Worm (Caenorhabditis elegans) whole organism, young adult: Measurements from ENCODE around the gene Y82E9BR.3.

Source experiments
- F55B11.4 ChIP-seq: sonication (generic microtip); optimal IDR thresholded peaks from 2 replicates; lab custom pipeline; 2016; ENCODE audit warnings: missing compliant biosample characterization, missing genetic modification characterization, borderline replicate concordance; ENCODE audit not compliant: insufficient read depth
- bed-1 ChIP-seq: fragments of 200-800 bp; sonication (Bioruptor generic); IDR thresholded peaks from 2 replicates; pipeline ENCODE4 v1.3.6; 2022; ENCODE audit warnings: missing genetic modification reagents, missing genetic modification characterization, missing compliant biosample characterization
- snpc-4 ChIP-seq, 5 experiments: fragments of 150-350 bp in 1 of 5; sonication (generic microtip) in 4 of 5; optimal IDR thresholded peaks; 2 replicates each; lab custom pipeline; 2014 to 2018; ENCODE audit warnings: missing genetic modification characterization in 5 of 5, missing biosample characterization in 3 of 5, antibody characterized with exemption in 2 of 5, mild to moderate bottlenecking in 2 of 5, missing compliant biosample characterization in 2 of 5, missing genotype in 2 of 5, moderate library complexity in 2 of 5, missing genetic modification reagents in 1 of 5
- unc-62 ChIP-seq: fragments of 150-350 bp; optimal IDR thresholded peaks from 2 replicates; lab custom pipeline; 2014; ENCODE audit warnings: missing biosample characterization, missing genetic modification reagents, missing genetic modification characterization
- ztf-26 ChIP-seq: sonication (generic microtip); optimal IDR thresholded peaks from 2 replicates; lab custom pipeline; 2017; ENCODE audit warnings: missing genetic modification characterization, missing compliant biosample characterization

ce11 chrIII:1392763-1393162 is 26.2 kb upstream of the Y82E9BR.3 start:
- no peak for TF ChIP-seq unc-62
- no peak for TF ChIP-seq ztf-26 (tag; lab: Kevin White, UChicago)
- TF ChIP-seq snpc-4 (GFP tag; optimal IDR thresholded peaks at IDR 0.05; lab: Kevin White, UChicago), result no peak
- TF ChIP-seq snpc-4 (tag; optimal IDR thresholded peaks at IDR 0.05; lab: Kevin White, UChicago), result no peak
- no peak for TF ChIP-seq bed-1
- TF ChIP-seq F55B11.4 (tag; lab: Kevin White, UChicago), result no peak
